Fruit fly (Drosophila melanogaster) whole organism, embryonic: Measurements from ENCODE around the gene CG12998.

Experiments used
- Blimp-1 ChIP-seq: fragments of 200-800 bp; sonication (Bioruptor generic); optimal IDR thresholded peaks from 3 replicates; lab custom pipeline; 2018; ENCODE audit warnings: missing biosample characterization, missing genetic modification characterization, mild to moderate bottlenecking, moderate library complexity, missing genetic modification reagents
- CG10431 ChIP-seq: fragments of 200-800 bp; sonication (Bioruptor generic); optimal IDR thresholded peaks from 3 replicates; lab custom pipeline; 2018; ENCODE audit warnings: missing biosample characterization, mild to moderate bottlenecking, missing genetic modification characterization
- CG11247 ChIP-seq: fragments of 200-800 bp; sonication (Bioruptor generic); IDR thresholded peaks from 2 replicates; pipeline ENCODE4 v1.3.6; 2022; ENCODE audit warnings: missing biosample characterization, missing genetic modification characterization
- CG12391 ChIP-seq: fragments of 200-800 bp; sonication (Bioruptor generic); optimal IDR thresholded peaks from 3 replicates; lab custom pipeline; 2018; ENCODE audit warnings: missing biosample characterization, mild to moderate bottlenecking, missing genetic modification characterization, moderate library complexity
- CG8089 ChIP-seq: fragments of 200-800 bp; sonication (Bioruptor generic); optimal IDR thresholded peaks from 3 replicates; lab custom pipeline; 2016; ENCODE audit warnings: missing biosample characterization, missing genetic modification characterization
- CG8281 ChIP-seq: fragments of 200-800 bp; sonication (Bioruptor generic); optimal IDR thresholded peaks from 2 replicates; lab custom pipeline; 2018; ENCODE audit warnings: missing biosample characterization, mild to moderate bottlenecking, missing genetic modification characterization, moderate library complexity
- CG8290 ChIP-seq, 3 experiments: fragments of 200-800 bp; sonication (Bioruptor generic); optimal IDR thresholded peaks; 2 replicates each; lab custom pipeline; 2016 to 2019; ENCODE audit warnings: missing biosample characterization in 3 of 3, missing genetic modification characterization in 3 of 3, mild to moderate bottlenecking in 2 of 3, moderate library complexity in 1 of 3
- CG8388 ChIP-seq: fragments of 200-800 bp; sonication (Bioruptor generic); optimal IDR thresholded peaks from 2 replicates; lab custom pipeline; 2019; ENCODE audit warnings: missing biosample characterization, mild to moderate bottlenecking, missing genetic modification characterization, moderate library complexity
- Elba2 ChIP-seq: fragments of 200-800 bp; sonication (Bioruptor generic); optimal IDR thresholded peaks from 3 replicates; lab custom pipeline; 2016; ENCODE audit warnings: missing biosample characterization, missing genetic modification characterization
- Nf-YC ChIP-seq: fragments of 200-800 bp; optimal IDR thresholded peaks from 3 replicates; lab custom pipeline; 2019; ENCODE audit warnings: missing biosample characterization, mild to moderate bottlenecking, missing genetic modification characterization, moderate library complexity
- Opbp ChIP-seq: fragments of 200-800 bp; sonication (Bioruptor generic); IDR thresholded peaks from 3 replicates; pipeline ENCODE4 v1.3.6; 2022; ENCODE audit warnings: missing biosample characterization, missing genetic modification characterization; ENCODE audit not compliant: partially characterized antibody
- fd96Cb ChIP-seq: fragments of 200-800 bp; sonication (Bioruptor generic); optimal IDR thresholded peaks from 2 replicates; lab custom pipeline; 2018; ENCODE audit warnings: missing biosample characterization, mild to moderate bottlenecking, missing genetic modification characterization, moderate library complexity
- maf-S ChIP-seq: fragments of 200-800 bp; sonication (Bioruptor generic); optimal IDR thresholded peaks from 2 replicates; lab custom pipeline; 2016; ENCODE audit warnings: missing biosample characterization, missing genetic modification characterization

CG12998 gene

DNA sequence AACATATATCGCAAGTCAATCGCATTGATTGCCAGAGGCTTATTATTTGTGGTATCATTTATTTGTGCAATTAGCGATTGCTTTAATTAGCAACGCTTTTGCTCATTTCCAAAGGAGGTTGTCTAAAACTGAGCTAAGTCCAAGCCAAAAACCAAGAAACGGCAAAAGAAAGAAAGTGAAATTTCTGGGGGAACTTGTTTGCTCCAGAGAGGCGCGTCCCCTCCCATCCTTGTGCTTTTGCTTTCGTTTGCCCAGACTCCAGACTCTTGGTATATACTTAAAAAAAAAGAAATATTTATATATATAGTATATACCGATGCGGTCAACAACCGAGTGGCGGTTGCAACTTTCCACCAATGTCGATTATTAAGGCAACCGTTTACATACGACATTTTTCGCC lies 35.6 kb downstream of the CG12998 start:
- no peak for TF ChIP-seq Opbp
- no peak for TF ChIP-seq Nf-YC (tag; lab: Kevin White, UChicago)
- TF ChIP-seq maf-S (GFP tag; lab: Kevin White, UChicago) = no peak
- TF ChIP-seq CG8089 (GFP tag; lab: Kevin White, UChicago) = no peak
- no peak for TF ChIP-seq fd96Cb (tag; lab: Kevin White, UChicago)
- TF ChIP-seq Blimp-1 (GFP tag; lab: Kevin White, UChicago) = peak; percentile 56

DNA sequence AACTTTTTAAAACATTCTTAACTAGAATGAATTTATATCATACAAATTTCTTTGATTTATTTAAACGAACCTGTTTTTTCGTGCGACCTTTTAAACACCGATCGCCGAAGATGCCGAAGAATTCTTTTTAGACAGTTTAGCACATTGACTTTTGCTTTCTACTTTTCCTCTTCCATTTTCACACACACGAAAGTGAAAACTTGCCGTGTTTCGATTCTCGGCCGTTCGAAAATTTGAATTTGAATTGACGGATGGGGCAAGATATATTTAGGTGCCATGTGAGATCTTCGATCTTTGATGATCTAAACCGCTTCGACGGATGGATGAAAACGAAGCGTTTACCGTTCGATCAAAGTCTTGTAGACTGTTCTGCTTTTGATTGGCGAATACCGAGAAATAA lies 37.2 kb downstream of the CG12998 start:
- no peak for TF ChIP-seq CG12391 (tag; lab: Kevin White, UChicago)
- peak; percentile 95 for TF ChIP-seq Blimp-1 (GFP tag; lab: Kevin White, UChicago)

DNA sequence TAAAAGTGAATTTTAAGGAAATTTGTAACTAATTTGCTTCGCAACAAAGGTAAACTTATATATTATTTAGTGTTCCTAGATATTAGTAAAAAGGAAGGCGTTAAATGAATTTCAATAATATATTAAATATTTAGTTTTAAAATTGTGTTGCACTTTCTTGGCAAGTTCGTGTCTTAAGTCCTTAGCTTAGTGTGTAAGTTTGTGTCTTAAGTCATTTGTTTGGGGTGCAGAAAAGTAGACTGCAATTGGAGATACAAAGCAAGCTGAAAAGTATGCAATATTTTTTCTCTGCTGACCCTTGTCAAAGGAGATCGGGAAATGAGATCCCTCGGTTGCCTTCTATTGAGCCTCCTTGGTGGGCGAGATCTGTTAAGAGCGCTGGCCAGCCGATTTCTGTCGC lies 43.6 kb downstream of the CG12998 start:
- peak; percentile 94 for TF ChIP-seq CG11247
- TF ChIP-seq CG8290 (GFP tag; optimal IDR thresholded peaks at IDR 0.05; lab: Kevin White, UChicago) = no peak
- TF ChIP-seq CG8290 (tag; optimal IDR thresholded peaks at IDR 0.05; lab: Kevin White, UChicago) = peak in 1 of 2 experiments; percentile 32
- no peak for TF ChIP-seq CG8388 (GFP tag; lab: Kevin White, UChicago)
- TF ChIP-seq CG8281 (tag; lab: Kevin White, UChicago) = no peak
- no peak for TF ChIP-seq Elba2 (GFP tag; lab: Kevin White, UChicago)
- TF ChIP-seq, all 482 proteins: peak for 2

DNA sequence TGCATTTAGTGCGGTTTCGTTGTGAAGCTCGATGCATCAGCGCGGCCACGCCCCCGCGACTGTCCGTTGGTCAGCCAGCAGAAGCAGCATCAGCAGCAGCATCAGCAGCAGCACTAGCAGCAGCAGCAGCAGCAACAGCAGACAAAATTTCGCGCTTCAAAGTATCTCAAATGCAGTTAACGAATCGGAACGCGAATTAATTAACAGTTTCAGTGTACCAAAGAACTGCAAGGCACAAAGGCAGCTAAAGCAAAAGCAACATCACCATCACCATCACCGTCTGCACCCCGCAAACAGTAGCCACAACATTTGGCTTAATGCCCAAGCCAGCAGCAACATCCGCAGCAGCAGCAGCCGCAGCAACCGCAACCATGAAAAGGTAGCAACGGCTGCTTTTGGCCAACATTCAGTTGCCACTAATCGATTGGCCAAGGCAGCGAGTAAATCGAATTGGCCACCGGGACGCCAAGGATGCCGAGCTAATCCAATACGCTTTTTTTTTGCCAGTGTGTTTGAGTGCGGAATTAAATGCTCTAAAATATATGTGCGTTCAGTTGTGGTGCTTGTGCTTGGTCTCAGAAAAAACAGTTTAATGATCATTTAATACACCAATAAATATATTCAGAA lies 47.0 kb downstream of the CG12998 start:
- TF ChIP-seq Elba2 (GFP tag; lab: Kevin White, UChicago) (peak; percentile 65), CG10431 (GFP tag; lab: Kevin White, UChicago) (no peak)
